Worm (Caenorhabditis elegans) whole organism, L1 larva: ENCODE results near the gene sri-25.

Source experiments
- ces-1 ChIP-seq: fragments of 150-350 bp; optimal IDR thresholded peaks from 2 replicates; lab custom pipeline; 2014; ENCODE audit warnings: missing biosample characterization, missing genetic modification reagents, missing genetic modification characterization
- unc-130 ChIP-seq: fragments of 150-350 bp; optimal IDR thresholded peaks from 2 replicates; lab custom pipeline; 2017; ENCODE audit warnings: missing biosample characterization, missing genetic modification characterization, inconsistent platforms

DNA sequence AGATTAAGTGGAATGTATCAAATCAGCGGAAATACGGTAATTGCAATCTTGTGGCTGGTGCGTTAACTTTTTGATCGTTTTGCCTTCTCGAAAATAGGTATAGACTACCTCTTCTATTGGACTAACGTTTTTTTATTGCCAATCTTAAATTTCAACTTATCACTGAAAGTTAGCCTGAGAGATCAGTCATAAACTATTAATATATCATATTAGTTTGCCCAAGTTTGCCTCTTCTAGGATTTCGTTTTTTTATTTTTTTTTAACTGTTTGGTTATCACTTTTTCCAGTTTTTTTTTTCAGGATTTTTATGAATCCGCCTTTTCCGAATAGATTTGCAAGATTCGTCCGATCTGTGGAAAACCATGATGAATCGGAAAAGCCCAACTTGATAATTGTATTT lies 27.7 kb downstream of the sri-25 start, which contains the start of gene kin-30:
- TF ChIP-seq ces-1 (GFP tag; lab: Kevin White, UChicago), result no peak
- TF ChIP-seq unc-130, result no peak
